Worm (Caenorhabditis elegans) whole organism, L2 larva: ENCODE data around the gene F29B9.12.

Source experiments
- ZK546.5 ChIP-seq: sonication (generic microtip); optimal IDR thresholded peaks from 2 replicates; lab custom pipeline; 2017; ENCODE audit warnings: missing biosample characterization, missing genetic modification characterization
- ama-1 ChIP-seq: fragments of 150-350 bp; optimal IDR thresholded peaks from 2 replicates; lab custom pipeline; 2018; ENCODE audit warnings: inconsistent platforms
- elt-3 ChIP-seq: sonication (generic microtip); optimal IDR thresholded peaks from 2 replicates; lab custom pipeline; 2017; ENCODE audit warnings: missing biosample characterization, missing genetic modification characterization
- lin-39 ChIP-seq: fragments of 150-350 bp; optimal IDR thresholded peaks from 2 replicates; lab custom pipeline; 2014; ENCODE audit warnings: missing biosample characterization, missing genetic modification reagents, missing genetic modification characterization
- lsy-2 ChIP-seq, 2 experiments: fragments of 150-350 bp in 1 of 2; sonication (generic microtip) in 1 of 2; optimal IDR thresholded peaks; 2 replicates each; lab custom pipeline; 2014 to 2017; ENCODE audit warnings: missing biosample characterization in 2 of 2, missing genetic modification characterization in 2 of 2
- nhr-11 ChIP-seq: fragments of 150-350 bp; optimal IDR thresholded peaks from 2 replicates; lab custom pipeline; 2014; ENCODE audit warnings: missing biosample characterization, missing genetic modification characterization
- nhr-12 ChIP-seq: fragments of 150-350 bp; optimal IDR thresholded peaks from 2 replicates; lab custom pipeline; 2014; ENCODE audit warnings: missing biosample characterization, missing genetic modification characterization
- nhr-129 ChIP-seq: fragments of 150-350 bp; optimal IDR thresholded peaks from 2 replicates; lab custom pipeline; 2014; ENCODE audit warnings: missing biosample characterization, missing genetic modification characterization
- nhr-77 ChIP-seq: fragments of 150-350 bp; optimal IDR thresholded peaks from 2 replicates; lab custom pipeline; 2014; ENCODE audit warnings: missing biosample characterization, missing genetic modification characterization
- sma-3 ChIP-seq: sonication (generic microtip); optimal IDR thresholded peaks from 2 replicates; lab custom pipeline; 2016; ENCODE audit warnings: missing genetic modification reagents, missing genetic modification characterization, missing compliant biosample characterization
- sma-9 ChIP-seq, 2 experiments: fragments of 150-350 bp in 1 of 2; sonication (generic microtip) in 1 of 2; optimal IDR thresholded peaks; 2 replicates each; lab custom pipeline; 2014 to 2016; ENCODE audit warnings: missing genetic modification characterization in 2 of 2, mild to moderate bottlenecking in 1 of 2, missing biosample characterization in 1 of 2, missing compliant biosample characterization in 1 of 2, missing genetic modification reagents in 1 of 2, moderate library complexity in 1 of 2
- snpc-4 ChIP-seq: fragments of 150-350 bp; optimal IDR thresholded peaks from 2 replicates; lab custom pipeline; 2014; ENCODE audit warnings: missing biosample characterization, missing genetic modification characterization
- unc-39 ChIP-seq: fragments of 150-350 bp; optimal IDR thresholded peaks from 2 replicates; lab custom pipeline; 2014; ENCODE audit warnings: missing biosample characterization, missing genetic modification characterization
- zag-1 ChIP-seq: fragments of 150-350 bp; optimal IDR thresholded peaks from 2 replicates; lab custom pipeline; 2014; ENCODE audit warnings: missing biosample characterization, missing genetic modification characterization

DNA sequence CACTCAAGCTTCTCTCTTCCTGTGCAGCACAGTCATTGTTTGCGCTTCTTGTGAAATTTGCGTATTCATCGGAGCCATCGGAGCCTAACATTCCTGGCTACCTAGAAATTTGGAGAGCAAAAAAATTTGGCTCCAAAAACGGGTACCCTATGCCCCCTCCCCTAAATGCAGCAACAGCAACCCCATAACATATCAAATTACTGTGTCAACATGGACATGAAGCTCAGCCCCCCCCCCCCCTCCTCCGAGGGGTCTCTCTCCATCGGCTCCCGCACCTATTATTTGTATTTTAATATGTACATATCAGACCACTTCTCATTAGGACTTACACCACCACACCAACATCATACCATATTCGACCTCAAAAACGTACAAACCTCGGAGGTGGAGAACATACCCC lies 5.0 kb downstream of the F29B9.12 start:
- TF ChIP-seq lin-39, result no peak
- no peak for TF ChIP-seq ZK546.5 (tag; lab: Kevin White, UChicago)
- no peak for TF ChIP-seq lsy-2 (tag; optimal IDR thresholded peaks at IDR 0.05; lab: Kevin White, UChicago)
- TF ChIP-seq zag-1 (tag; lab: Kevin White, UChicago), result no peak
- TF ChIP-seq ama-1 (lab: Kevin White, UChicago), result no peak
- no peak for TF ChIP-seq nhr-12 (tag; lab: Kevin White, UChicago)
- no peak for TF ChIP-seq unc-39
- no peak for TF ChIP-seq sma-3 (GFP tag; lab: Kevin White, UChicago)
- no peak for TF ChIP-seq snpc-4 (tag; lab: Kevin White, UChicago)
- no peak for TF ChIP-seq nhr-129 (tag; lab: Kevin White, UChicago)
- no peak for TF ChIP-seq nhr-11 (tag; lab: Kevin White, UChicago)
- TF ChIP-seq elt-3, result no peak
- no peak for TF ChIP-seq sma-9 (GFP tag; optimal IDR thresholded peaks at IDR 0.05; lab: Kevin White, UChicago)
- no peak for TF ChIP-seq sma-9 (tag; optimal IDR thresholded peaks at IDR 0.05; lab: Kevin White, UChicago)
- no peak for TF ChIP-seq nhr-77 (tag; lab: Kevin White, UChicago)
